Fruit fly (Drosophila melanogaster) ovary, adult (tissue): ENCODE data around the gene Cad87A.
A peak's percentile ranks its signal among the peaks of the same experiment; 100 is the strongest.

Experiments
- CG17801 ChIP-seq: fragments of 200-800 bp; optimal IDR thresholded peaks from 2 replicates; lab custom pipeline; 2019; ENCODE audit warnings: missing biosample characterization, mild to moderate bottlenecking, missing genetic modification characterization, moderate library complexity; ENCODE audit not compliant: partially characterized antibody

The Cad87A gene

dm6 chr3R:11870135-11870534 is 78.8 kb downstream of the Cad87A start:
- TF ChIP-seq CG17801 (GFP tag; lab: Kevin White, UChicago) = no peak

dm6 chr3R:11869675-11870074 is 79.3 kb downstream of the Cad87A start:
- no peak for TF ChIP-seq CG17801 (GFP tag; lab: Kevin White, UChicago)

- no peak for TF ChIP-seq CG17801 (GFP tag; lab: Kevin White, UChicago)
Measured at dm6 chr3R:11869169-11869568, 79.8 kb downstream of the Cad87A start, which contains the start of gene CG6959. TSS of gene CG6959 (minus strand) at chr3R:11869460.

dm6 chr3R:11868562-11868961 is 80.4 kb downstream of the Cad87A start:
- no peak for TF ChIP-seq CG17801 (GFP tag; lab: Kevin White, UChicago)

dm6 chr3R:11865132-11865531 is 83.8 kb downstream of the Cad87A start:
- TF ChIP-seq CG17801 (GFP tag; lab: Kevin White, UChicago) = no peak

- no peak for TF ChIP-seq CG17801 (GFP tag; lab: Kevin White, UChicago)
Measured at dm6 chr3R:11859534-11860254, 89.2 kb downstream of the Cad87A start.

- no peak for TF ChIP-seq CG17801 (GFP tag; lab: Kevin White, UChicago)
Measured at dm6 chr3R:11859103-11859502, 89.8 kb downstream of the Cad87A start.

- no peak for TF ChIP-seq CG17801 (GFP tag; lab: Kevin White, UChicago)
Measured at dm6 chr3R:11856295-11856694, 92.6 kb downstream of the Cad87A start.

dm6 chr3R:11855156-11855555 is 93.8 kb downstream of the Cad87A start:
- TF ChIP-seq CG17801 (GFP tag; lab: Kevin White, UChicago) = no peak

- TF ChIP-seq CG17801 (GFP tag; lab: Kevin White, UChicago) = no peak
Measured at dm6 chr3R:11851939-11852338, 97.0 kb downstream of the Cad87A start.

- TF ChIP-seq CG17801 (GFP tag; lab: Kevin White, UChicago) = peak; percentile 92
Measured at dm6 chr3R:11850917-11851897, 97.7 kb downstream of the Cad87A start.

- peak; percentile 13 for TF ChIP-seq CG17801 (GFP tag; lab: Kevin White, UChicago)
Measured at dm6 chr3R:11849378-11850249, 99.3 kb downstream of the Cad87A start.

- no peak for TF ChIP-seq CG17801 (GFP tag; lab: Kevin White, UChicago)
Measured at dm6 chr3R:11847379-11847778, 101.5 kb downstream of the Cad87A start.
